Fruit fly (Drosophila melanogaster): ENCODE measurements around the gene BTBD9.

DNA sequence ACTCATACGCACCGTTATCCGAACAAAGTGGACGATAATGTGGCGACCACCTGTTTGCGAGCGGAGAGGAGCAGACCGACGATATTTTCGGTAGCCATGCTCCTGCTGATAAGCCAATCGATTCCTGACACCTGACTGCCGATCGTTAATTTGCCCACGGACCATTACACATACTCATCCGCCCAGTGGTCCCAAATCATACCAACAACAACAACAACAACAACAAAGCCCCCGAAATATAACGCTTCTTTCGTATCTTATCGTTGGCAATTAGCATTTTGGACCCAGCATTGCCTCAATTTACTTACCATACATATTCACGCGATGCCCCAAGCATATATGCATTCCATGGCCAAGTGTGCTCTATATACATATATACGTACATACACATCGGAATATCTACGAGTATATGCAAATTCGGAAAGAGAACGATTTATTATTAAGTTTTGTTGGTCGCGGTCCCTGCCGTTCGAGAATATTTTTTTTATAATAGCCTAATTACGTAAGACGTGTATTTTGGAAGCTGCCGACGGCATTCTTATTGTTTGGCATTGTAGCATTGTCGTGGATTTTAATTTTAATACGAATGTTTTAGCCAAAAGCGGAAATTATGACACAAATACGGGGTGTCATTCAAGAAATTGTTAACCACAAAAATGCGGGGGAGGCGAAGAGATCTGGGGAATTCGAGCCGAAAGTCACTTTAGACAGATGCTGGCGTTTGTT lies 6.8 kb downstream of the BTBD9 start:
- TF ChIP-seq CG32121 (GFP tag; IDR thresholded peaks at IDR 0.05) (no peak), CG34367 (tag; optimal IDR thresholded peaks at IDR 0.05) (no peak), CG10348 (GFP tag; IDR thresholded peaks at IDR 0.05) (no peak), CG17806 (tag; optimal IDR thresholded peaks at IDR 0.05) (no peak), CG8159 (tag; optimal IDR thresholded peaks at IDR 0.05) (no peak), CG12605 (GFP tag; IDR thresholded peaks at IDR 0.05) (no peak), Pif1A (GFP tag; optimal IDR thresholded peaks at IDR 0.05) (no peak), CG9948 (tag; optimal IDR thresholded peaks at IDR 0.05) (no peak), CG4496 (GFP tag; IDR thresholded peaks at IDR 0.05) (no peak), CG14655 (GFP tag; optimal IDR thresholded peaks at IDR 0.05) (no peak), rn (GFP tag; IDR thresholded peaks at IDR 0.05) (no peak), Ets98B (GFP tag; IDR thresholded peaks at IDR 0.05) (no peak), EcR (GFP tag; optimal IDR thresholded peaks at IDR 0.05) (no peak)
